Fruit fly (Drosophila melanogaster): ENCODE measurements around the gene CG4053.

DNA sequence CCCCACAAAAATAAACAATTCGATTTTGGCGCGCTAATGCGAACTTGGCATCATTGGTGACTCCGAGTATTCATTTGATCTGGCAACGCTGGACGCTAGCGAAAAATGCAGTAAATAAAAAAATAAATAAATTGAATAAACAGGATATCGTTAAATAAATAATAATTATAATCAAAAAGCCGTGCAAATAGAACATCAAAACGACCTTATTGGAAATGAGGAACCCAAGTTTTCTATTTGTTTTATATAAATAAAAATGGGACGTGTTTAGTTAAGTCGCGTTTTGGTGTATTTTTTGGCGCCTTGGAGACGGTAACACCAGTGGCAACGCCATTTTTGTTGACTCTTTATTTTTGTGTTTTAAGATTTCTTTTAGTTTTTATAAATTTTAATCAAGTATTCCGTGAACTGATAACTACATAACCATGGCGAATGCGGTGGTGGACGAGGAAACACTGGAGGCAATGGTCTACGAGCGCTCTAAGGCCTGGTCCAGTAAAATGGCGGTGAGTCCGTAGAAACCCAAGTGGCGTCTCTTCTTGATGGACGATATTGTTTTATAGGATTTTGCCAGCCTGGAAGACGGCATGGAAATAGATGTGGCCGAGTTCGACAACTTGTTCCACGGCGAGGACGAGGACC is 43.9 kb downstream of the CG4053 start, which contains the start of gene cal1:
- TF ChIP-seq psq (optimal IDR thresholded peaks at IDR 0.05) (no peak), Myc (optimal IDR thresholded peaks at IDR 0.05) (no peak), Sin3A (optimal IDR thresholded peaks at IDR 0.05) (no peak)
